Fruit fly (Drosophila melanogaster): ENCODE measurements around the gene arm.

arm gene

dm6 chrX:1909533-1909932 is 9.1 kb upstream of the arm start:
- no peak for TF ChIP-seq CG17801 (GFP tag; optimal IDR thresholded peaks at IDR 0.05; ENCODE audit: partially characterized antibody)

- TF ChIP-seq CG17801 (GFP tag; optimal IDR thresholded peaks at IDR 0.05; ENCODE audit: partially characterized antibody), result peak; percentile 63
Observed at dm6 chrX:1908757-1909156, 8.3 kb upstream of the arm start, which contains the start of the genes Edem1 and Rbcn-3B. Gene Edem1, minus strand, starts transcription at chrX:1908827. Gene Rbcn-3B, plus strand, starts transcription at chrX:1908920.

- peak; percentile 39 for TF ChIP-seq CG17801 (GFP tag; optimal IDR thresholded peaks at IDR 0.05; ENCODE audit: partially characterized antibody)
Observed at dm6 chrX:1907727-1908264, 7.3 kb upstream of the arm start, which contains the start of gene mip130. Gene mip130, plus strand, starts transcription at chrX:1908239.

dm6 chrX:1903968-1904367 is 3.5 kb upstream of the arm start:
- no peak for TF ChIP-seq CG17801 (GFP tag; optimal IDR thresholded peaks at IDR 0.05; ENCODE audit: partially characterized antibody)

- TF ChIP-seq CG17801 (GFP tag; optimal IDR thresholded peaks at IDR 0.05; ENCODE audit: partially characterized antibody), result no peak
Observed at dm6 chrX:1903077-1903476, 2.6 kb upstream of the arm start, which contains the start of gene CG32801. Gene CG32801, minus strand, starts transcription at chrX:1903177.

dm6 chrX:1901605-1902136 is 1.2 kb upstream of the arm start, which contains the start of gene Ldaf1:
Gene Ldaf1, minus strand, starts transcription at chrX:1901911.
- no peak for TF ChIP-seq CG17801 (GFP tag; optimal IDR thresholded peaks at IDR 0.05; ENCODE audit: partially characterized antibody)

dm6 chrX:1899445-1900085 is 881 bp downstream of the arm start:
- no peak for TF ChIP-seq CG17801 (GFP tag; optimal IDR thresholded peaks at IDR 0.05; ENCODE audit: partially characterized antibody)

dm6 chrX:1897384-1897783 is 3.1 kb downstream of the arm start:
- TF ChIP-seq CG17801 (GFP tag; optimal IDR thresholded peaks at IDR 0.05; ENCODE audit: partially characterized antibody), result no peak

- no peak for TF ChIP-seq CG17801 (GFP tag; optimal IDR thresholded peaks at IDR 0.05; ENCODE audit: partially characterized antibody)
Observed at dm6 chrX:1893532-1893931, 6.9 kb downstream of the arm start.

dm6 chrX:1889926-1890325 is 10.5 kb downstream of the arm start, which contains the start of the genes trr and mRpL16:
Gene trr, minus strand, starts transcription at chrX:1889950.
Gene mRpL16, plus strand, starts transcription at chrX:1890256.
- peak; percentile 83 for TF ChIP-seq CG17801 (GFP tag; optimal IDR thresholded peaks at IDR 0.05; ENCODE audit: partially characterized antibody)

dm6 chrX:1880779-1881178 is 19.7 kb downstream of the arm start:
- TF ChIP-seq CG17801 (GFP tag; optimal IDR thresholded peaks at IDR 0.05; ENCODE audit: partially characterized antibody), result no peak

dm6 chrX:1880139-1880556 is 20.3 kb downstream of the arm start, which contains the start of gene Coa8:
Gene Coa8, plus strand, starts transcription at chrX:1880282.
- TF ChIP-seq CG17801 (GFP tag; optimal IDR thresholded peaks at IDR 0.05; ENCODE audit: partially characterized antibody), result peak; percentile 57

- peak; percentile 61 for TF ChIP-seq CG17801 (GFP tag; optimal IDR thresholded peaks at IDR 0.05; ENCODE audit: partially characterized antibody)
Observed at dm6 chrX:1879606-1880110, 20.8 kb downstream of the arm start, which contains the start of gene CG14818. Gene CG14818, minus strand, starts transcription at chrX:1879774.

dm6 chrX:1877107-1877736 is 23.2 kb downstream of the arm start, which contains the start of the genes CG14817 and CG14805:
Gene CG14817, minus strand, starts transcription at chrX:1877270.
Gene CG14805, plus strand, starts transcription at chrX:1877317.
- peak; percentile 93 for TF ChIP-seq CG17801 (GFP tag; optimal IDR thresholded peaks at IDR 0.05; ENCODE audit: partially characterized antibody)

dm6 chrX:1873515-1874126 is 26.8 kb downstream of the arm start, which contains the start of the genes Pgam5 and Vps26:
Gene Pgam5, minus strand, starts transcription at chrX:1873565.
Gene Vps26, plus strand, starts transcription at chrX:1873853.
- no peak for TF ChIP-seq CG17801 (GFP tag; optimal IDR thresholded peaks at IDR 0.05; ENCODE audit: partially characterized antibody)

Data from ovary, adult (tissue).